Worm (Caenorhabditis elegans) whole organism, midembryonic: Measurements from ENCODE around the gene dro-1.

Source experiments
- flt-1 ChIP-seq: fragments of 200-800 bp; sonication (Bioruptor generic); IDR thresholded peaks from 2 replicates; pipeline ENCODE4 v1.3.6; 2022; ENCODE audit warnings: missing genetic modification characterization, missing compliant biosample characterization
- ref-1 ChIP-seq: fragments of 200-800 bp; sonication (Bioruptor generic); conservative IDR thresholded peaks from 2 replicates; pipeline ENCODE4 v1.3.6; 2022; ENCODE audit warnings: missing genetic modification reagents, missing genetic modification characterization, missing compliant biosample characterization

ce11 chrIII:13302578-13302977 lies 39.9 kb upstream of the dro-1 start:
- TF ChIP-seq flt-1 (GFP tag; lab: Robert Waterston, UW): no peak
- TF ChIP-seq ref-1: no peak
